Worm (Caenorhabditis elegans): Measurements from ENCODE around the gene spig-8.

The spig-8 gene

DNA sequence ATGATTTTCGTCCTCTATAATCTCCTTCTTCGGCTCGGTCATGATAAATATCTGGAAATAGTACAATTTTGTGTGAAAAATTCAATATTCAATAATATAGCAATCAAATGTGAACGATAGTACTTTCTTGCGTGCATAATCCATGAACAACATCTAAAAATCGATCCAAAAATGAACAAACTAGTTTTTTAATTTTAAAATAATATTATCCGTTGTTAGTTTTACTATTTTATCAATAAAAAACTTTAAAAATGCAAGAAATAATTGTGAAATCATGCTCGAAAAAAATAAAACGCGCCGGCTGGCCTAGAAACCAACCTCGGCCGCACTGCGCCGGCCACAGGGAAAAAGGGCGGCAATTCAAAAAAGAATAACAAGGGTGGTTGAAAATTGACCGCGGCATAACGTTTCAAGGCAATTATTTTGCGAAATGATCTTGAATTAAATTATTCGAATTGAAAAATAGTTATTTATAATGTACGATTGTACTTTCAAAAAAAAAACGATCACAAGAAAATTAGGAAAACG, 30.0 kb downstream of the spig-8 start, which contains the start of gene mys-1:
mys-1 (minus strand) TSS at position 51 of the 528 bp plus-strand sequence.
- TF ChIP-seq tbx-37 (GFP tag; conservative IDR thresholded peaks at IDR 0.05) (peak; percentile 67), hmg-4 (GFP tag; optimal IDR thresholded peaks at IDR 0.05) (peak; percentile 43), hmbx-1 (tag; optimal IDR thresholded peaks at IDR 0.05) (no peak), F13C5.2 (tag; optimal IDR thresholded peaks at IDR 0.05) (peak; percentile 39)

ce11 chrV:7085518-7086104, 30.9 kb downstream of the spig-8 start, which contains the start of gene VC5.2:
Gene VC5.2, plus strand, starts transcription at chrV:7085956.
- no peak for TF ChIP-seq ceh-13 (GFP tag; optimal IDR thresholded peaks at IDR 0.05)
- TF ChIP-seq tbx-11 (GFP tag; IDR thresholded peaks at IDR 0.05) = no peak
- no peak for TF ChIP-seq ceh-36 (tag; optimal IDR thresholded peaks at IDR 0.05)
- TF ChIP-seq F13C5.2 (tag; optimal IDR thresholded peaks at IDR 0.05) = no peak
- no peak for TF ChIP-seq hmg-4 (GFP tag; optimal IDR thresholded peaks at IDR 0.05)
- no peak for TF ChIP-seq ets-7 (tag; optimal IDR thresholded peaks at IDR 0.05)
- TF ChIP-seq tbx-37 (GFP tag; conservative IDR thresholded peaks at IDR 0.05) = no peak
- TF ChIP-seq pes-1 (GFP tag; IDR thresholded peaks at IDR 0.05) = no peak

DNA sequence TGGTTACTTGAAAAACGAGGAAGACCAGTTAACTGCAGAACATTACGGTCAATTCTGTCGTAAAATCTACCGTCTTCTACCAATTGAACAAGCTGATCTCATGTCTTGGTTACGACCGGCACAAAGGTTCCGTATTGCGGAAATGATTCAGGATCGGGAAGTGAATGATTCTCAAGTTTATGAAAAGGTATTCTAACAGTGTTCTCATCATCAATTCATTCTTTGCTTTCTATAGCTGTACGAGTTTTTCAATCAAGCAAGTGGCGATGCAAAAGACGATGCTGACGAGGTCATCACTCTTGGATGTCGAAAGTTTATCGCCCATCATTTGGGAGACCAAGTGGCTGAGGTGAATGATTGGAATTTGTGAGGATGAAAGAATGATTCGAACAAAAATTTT, 32.6 kb downstream of the spig-8 start:
- TF ChIP-seq pes-1 (GFP tag; IDR thresholded peaks at IDR 0.05) (no peak), hnd-1 (tag; optimal IDR thresholded peaks at IDR 0.05) (no peak), ama-1 (optimal IDR thresholded peaks at IDR 0.05) (no peak), B0310.2 (tag; optimal IDR thresholded peaks at IDR 0.05) (no peak), flt-1 (GFP tag; IDR thresholded peaks at IDR 0.05) (no peak), tbx-11 (GFP tag; IDR thresholded peaks at IDR 0.05) (no peak), F13C5.2 (tag; optimal IDR thresholded peaks at IDR 0.05) (no peak), sea-1 (GFP tag; conservative IDR thresholded peaks at IDR 0.05) (no peak), hmg-4 (GFP tag; optimal IDR thresholded peaks at IDR 0.05) (no peak)

ce11 chrV:7089217-7089616, 34.5 kb downstream of the spig-8 start:
- no peak for TF ChIP-seq pes-1 (GFP tag; IDR thresholded peaks at IDR 0.05)
- TF ChIP-seq hmg-4 (GFP tag; optimal IDR thresholded peaks at IDR 0.05) = no peak
- TF ChIP-seq ceh-36 (tag; optimal IDR thresholded peaks at IDR 0.05) = no peak
- TF ChIP-seq ama-1 (optimal IDR thresholded peaks at IDR 0.05) = no peak
- TF ChIP-seq flt-1 (GFP tag; IDR thresholded peaks at IDR 0.05) = no peak
- TF ChIP-seq aly-1 (tag; optimal IDR thresholded peaks at IDR 0.05) = no peak
- no peak for TF ChIP-seq hnd-1 (tag; optimal IDR thresholded peaks at IDR 0.05)
- no peak for TF ChIP-seq ceh-13 (GFP tag; optimal IDR thresholded peaks at IDR 0.05)
- no peak for TF ChIP-seq hmbx-1 (tag; optimal IDR thresholded peaks at IDR 0.05)

- TF ChIP-seq ceh-36 (tag; optimal IDR thresholded peaks at IDR 0.05) = no peak
- no peak for TF ChIP-seq ets-7 (tag; optimal IDR thresholded peaks at IDR 0.05)
- no peak for TF ChIP-seq hnd-1 (tag; optimal IDR thresholded peaks at IDR 0.05)
- TF ChIP-seq pes-1 (GFP tag; IDR thresholded peaks at IDR 0.05) = no peak
- no peak for TF ChIP-seq hmg-4 (GFP tag; optimal IDR thresholded peaks at IDR 0.05)
- no peak for TF ChIP-seq B0310.2 (tag; optimal IDR thresholded peaks at IDR 0.05)
- TF ChIP-seq tra-4 (tag; optimal IDR thresholded peaks at IDR 0.05) = no peak
- TF ChIP-seq sea-1 (GFP tag; conservative IDR thresholded peaks at IDR 0.05) = no peak
- no peak for TF ChIP-seq ama-1 (optimal IDR thresholded peaks at IDR 0.05)
- no peak for TF ChIP-seq tbx-37 (GFP tag; conservative IDR thresholded peaks at IDR 0.05)
- TF ChIP-seq tbx-11 (GFP tag; IDR thresholded peaks at IDR 0.05) = no peak
- no peak for TF ChIP-seq scrt-1 (GFP tag; IDR thresholded peaks at IDR 0.05)
Observed at ce11 chrV:7091287-7091686, 36.6 kb downstream of the spig-8 start, which contains the start of gene nhr-286. Gene nhr-286, minus strand, starts transcription at chrV:7091610.

ce11 chrV:7093720-7094401, 39.2 kb downstream of the spig-8 start, which contains the start of gene nhr-135:
Gene nhr-135, minus strand, starts transcription at chrV:7093770.
- TF ChIP-seq hmbx-1 (tag; optimal IDR thresholded peaks at IDR 0.05) (no peak), ceh-36 (tag; optimal IDR thresholded peaks at IDR 0.05) (no peak), F13C5.2 (tag; optimal IDR thresholded peaks at IDR 0.05) (no peak), tbx-11 (GFP tag; IDR thresholded peaks at IDR 0.05) (no peak), B0310.2 (tag; optimal IDR thresholded peaks at IDR 0.05) (no peak), tra-4 (tag; optimal IDR thresholded peaks at IDR 0.05) (no peak), tbx-37 (GFP tag; conservative IDR thresholded peaks at IDR 0.05) (no peak), ceh-13 (GFP tag; optimal IDR thresholded peaks at IDR 0.05) (no peak), pes-1 (GFP tag; IDR thresholded peaks at IDR 0.05) (no peak), aly-1 (tag; optimal IDR thresholded peaks at IDR 0.05) (no peak)

DNA sequence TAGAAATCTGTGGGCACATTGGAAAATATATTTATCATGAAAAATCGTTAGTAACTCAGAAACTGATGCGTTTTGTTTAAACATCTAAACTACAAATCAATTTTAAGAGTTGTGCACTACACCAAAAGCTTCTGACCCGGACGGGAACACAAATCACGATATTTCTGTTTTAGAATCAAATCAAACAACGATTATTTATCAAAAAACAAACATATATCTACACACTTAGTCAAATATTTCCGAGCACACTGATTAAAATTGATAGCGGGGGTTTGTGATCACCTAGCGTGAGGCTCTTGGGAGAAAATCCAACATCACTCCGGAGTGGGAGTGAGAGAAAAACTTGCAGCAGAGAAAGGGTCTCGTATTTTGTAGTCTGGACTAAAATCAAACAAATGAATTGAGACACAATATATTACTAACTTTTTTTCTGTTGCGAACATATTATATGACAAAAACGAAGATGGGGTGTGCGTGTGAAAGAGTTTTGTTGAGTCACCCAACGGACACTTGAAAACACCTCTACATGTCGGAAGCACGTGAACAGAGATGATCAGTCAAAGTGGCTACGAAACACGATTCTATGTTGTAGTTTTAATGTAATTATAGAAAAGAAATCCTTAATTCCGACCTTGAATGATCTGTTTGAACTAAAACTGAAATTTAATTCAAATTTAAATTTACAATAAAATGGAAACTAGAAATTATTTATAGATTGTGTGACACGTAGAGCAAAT, 40.7 kb downstream of the spig-8 start:
- TF ChIP-seq B0310.2 (tag; optimal IDR thresholded peaks at IDR 0.05) (no peak), ets-7 (tag; optimal IDR thresholded peaks at IDR 0.05) (no peak), sea-1 (GFP tag; conservative IDR thresholded peaks at IDR 0.05) (no peak), tbx-37 (GFP tag; conservative IDR thresholded peaks at IDR 0.05) (no peak), scrt-1 (GFP tag; IDR thresholded peaks at IDR 0.05) (no peak), ama-1 (optimal IDR thresholded peaks at IDR 0.05) (no peak), ceh-13 (GFP tag; optimal IDR thresholded peaks at IDR 0.05) (no peak), hmg-4 (GFP tag; optimal IDR thresholded peaks at IDR 0.05) (no peak), ceh-36 (tag; optimal IDR thresholded peaks at IDR 0.05) (no peak), tra-4 (tag; optimal IDR thresholded peaks at IDR 0.05) (no peak)
